Fruit fly (Drosophila melanogaster): ENCODE results near the gene CG43800.

Gene CG43800

DNA sequence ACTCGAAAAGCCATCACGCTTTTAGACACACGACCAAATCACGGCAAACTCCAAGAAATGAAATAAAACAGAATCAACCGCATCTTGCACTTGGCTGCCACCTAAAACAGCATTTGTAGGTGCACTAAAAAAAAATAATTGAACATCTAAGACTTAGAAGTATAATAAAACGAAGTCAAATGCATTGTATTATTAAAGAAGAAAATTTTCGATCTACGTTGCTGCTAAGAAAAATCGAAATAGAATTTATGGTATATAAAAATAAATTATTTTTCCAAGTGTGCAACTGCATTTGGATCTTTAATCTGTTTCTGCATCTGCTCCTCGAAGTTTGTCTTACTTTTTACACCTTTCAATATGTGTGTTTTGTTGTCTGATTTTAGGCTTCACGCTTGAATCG is 37.7 kb upstream of the CG43800 start:
- no peak for TF ChIP-seq CG34367 (tag; optimal IDR thresholded peaks at IDR 0.05)
- TF ChIP-seq gl (tag; optimal IDR thresholded peaks at IDR 0.05): no peak
- TF ChIP-seq Pif1A (GFP tag; optimal IDR thresholded peaks at IDR 0.05): peak; percentile 1
- peak; percentile 69 for TF ChIP-seq CG14655 (GFP tag; optimal IDR thresholded peaks at IDR 0.05)
- TF ChIP-seq CG9948 (tag; optimal IDR thresholded peaks at IDR 0.05): peak; percentile 32
- no peak for TF ChIP-seq CG32121 (GFP tag; IDR thresholded peaks at IDR 0.05)
- peak; percentile 22 for TF ChIP-seq CG17806 (tag; optimal IDR thresholded peaks at IDR 0.05)
- TF ChIP-seq CG8301 (tag; optimal IDR thresholded peaks at IDR 0.05): peak; percentile 53
- no peak for TF ChIP-seq CG15710 (tag; optimal IDR thresholded peaks at IDR 0.05)
- peak; percentile 8 for TF ChIP-seq CG8159 (tag; optimal IDR thresholded peaks at IDR 0.05)
- TF ChIP-seq CG4496 (GFP tag; IDR thresholded peaks at IDR 0.05): 0 out of 3 replicates have a peak, but pooled peaks have one; percentile 50

DNA sequence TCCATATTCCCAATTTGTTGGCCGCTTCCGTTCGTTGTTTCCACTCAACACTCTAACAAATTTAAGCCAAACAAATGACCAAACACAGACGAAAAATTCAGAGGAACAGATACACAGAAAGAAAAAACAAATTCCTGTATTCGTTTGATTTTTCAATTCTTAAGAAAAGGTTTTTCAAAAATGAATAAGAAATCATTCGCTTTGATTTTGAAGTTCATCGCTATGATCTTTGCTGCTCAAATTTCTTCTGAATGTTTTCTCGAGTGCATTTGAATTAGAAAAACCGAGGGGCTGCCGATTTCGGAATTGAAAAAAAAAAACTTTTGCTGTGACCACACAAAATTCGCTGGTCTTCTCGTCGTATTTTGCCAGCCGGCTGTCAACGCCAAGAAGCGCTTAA is 33.4 kb upstream of the CG43800 start:
- TF ChIP-seq gl (tag; optimal IDR thresholded peaks at IDR 0.05) (no peak), Ets98B (GFP tag; IDR thresholded peaks at IDR 0.05) (0 out of 2 replicates have a peak, but pooled peaks have one; percentile 24), CG8301 (tag; optimal IDR thresholded peaks at IDR 0.05) (no peak), CG32121 (GFP tag; IDR thresholded peaks at IDR 0.05) (0 out of 2 replicates have a peak, but pooled peaks have one; percentile 33)

- TF ChIP-seq Pif1B (GFP tag; optimal IDR thresholded peaks at IDR 0.05) (no peak), CG17806 (tag; optimal IDR thresholded peaks at IDR 0.05) (no peak)
Observed at dm6 chr2L:7264885-7265540, 32.4 kb upstream of the CG43800 start.

- TF ChIP-seq CG15710 (tag; optimal IDR thresholded peaks at IDR 0.05) (no peak), CG13204 (GFP tag; optimal IDR thresholded peaks at IDR 0.05) (no peak), CG34367 (tag; optimal IDR thresholded peaks at IDR 0.05) (no peak), CG9948 (tag; optimal IDR thresholded peaks at IDR 0.05) (no peak), CG8301 (tag; optimal IDR thresholded peaks at IDR 0.05) (no peak), D1 (tag; optimal IDR thresholded peaks at IDR 0.05) (no peak)
Observed at dm6 chr2L:7264396-7264795, 31.8 kb upstream of the CG43800 start.

- no peak for TF ChIP-seq CG9948 (tag; optimal IDR thresholded peaks at IDR 0.05)
- no peak for TF ChIP-seq D1 (tag; optimal IDR thresholded peaks at IDR 0.05)
- TF ChIP-seq gl (tag; optimal IDR thresholded peaks at IDR 0.05): no peak
- no peak for TF ChIP-seq rn (GFP tag; IDR thresholded peaks at IDR 0.05)
- no peak for TF ChIP-seq CG8301 (tag; optimal IDR thresholded peaks at IDR 0.05)
- TF ChIP-seq CG32121 (GFP tag; IDR thresholded peaks at IDR 0.05): no peak
- no peak for TF ChIP-seq Ets98B (GFP tag; IDR thresholded peaks at IDR 0.05)
- no peak for TF ChIP-seq fd96Ca (GFP tag; IDR thresholded peaks at IDR 0.05)
- TF ChIP-seq CG10348 (GFP tag; IDR thresholded peaks at IDR 0.05): no peak
- no peak for TF ChIP-seq EcR (GFP tag; optimal IDR thresholded peaks at IDR 0.05)
- no peak for TF ChIP-seq Pif1A (GFP tag; optimal IDR thresholded peaks at IDR 0.05)
- no peak for TF ChIP-seq Snoo (tag; optimal IDR thresholded peaks at IDR 0.05)
- TF ChIP-seq CG15710 (tag; optimal IDR thresholded peaks at IDR 0.05): no peak
- TF ChIP-seq CG4496 (GFP tag; IDR thresholded peaks at IDR 0.05): no peak
- no peak for TF ChIP-seq Pif1B (GFP tag; optimal IDR thresholded peaks at IDR 0.05)
- TF ChIP-seq CG12605 (GFP tag; IDR thresholded peaks at IDR 0.05): no peak
- TF ChIP-seq CG8159 (tag; optimal IDR thresholded peaks at IDR 0.05): no peak
- TF ChIP-seq CG13204 (GFP tag; optimal IDR thresholded peaks at IDR 0.05): no peak
- TF ChIP-seq CG17806 (tag; optimal IDR thresholded peaks at IDR 0.05): no peak
- no peak for TF ChIP-seq CG34367 (tag; optimal IDR thresholded peaks at IDR 0.05)
Observed at dm6 chr2L:7262580-7262979, 30.0 kb upstream of the CG43800 start.

DNA sequence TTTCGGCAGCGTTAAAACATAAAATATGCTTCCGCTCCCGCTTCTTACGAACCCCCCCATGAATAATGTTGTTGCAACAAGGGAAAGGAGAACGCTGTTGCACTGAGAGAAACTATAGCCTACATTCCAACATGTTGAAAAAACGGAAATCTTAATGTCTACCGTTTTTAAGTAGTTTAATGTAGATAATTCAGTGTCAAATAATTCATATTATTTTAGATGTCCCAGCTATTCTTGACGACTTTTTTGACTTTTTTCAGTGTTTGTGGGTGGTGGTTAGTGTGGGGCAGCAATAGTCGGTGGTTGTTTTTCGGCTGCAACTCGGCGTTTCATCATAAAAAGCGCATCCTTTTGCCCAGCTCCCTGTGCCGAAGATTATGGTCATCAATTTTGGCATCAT is 29.4 kb upstream of the CG43800 start:
- peak; percentile 6 for TF ChIP-seq CG15710 (tag; optimal IDR thresholded peaks at IDR 0.05)
- no peak for TF ChIP-seq fd96Ca (GFP tag; IDR thresholded peaks at IDR 0.05)
- TF ChIP-seq Pif1A (GFP tag; optimal IDR thresholded peaks at IDR 0.05): peak; percentile 27
- TF ChIP-seq Snoo (tag; optimal IDR thresholded peaks at IDR 0.05): peak; percentile 8

DNA sequence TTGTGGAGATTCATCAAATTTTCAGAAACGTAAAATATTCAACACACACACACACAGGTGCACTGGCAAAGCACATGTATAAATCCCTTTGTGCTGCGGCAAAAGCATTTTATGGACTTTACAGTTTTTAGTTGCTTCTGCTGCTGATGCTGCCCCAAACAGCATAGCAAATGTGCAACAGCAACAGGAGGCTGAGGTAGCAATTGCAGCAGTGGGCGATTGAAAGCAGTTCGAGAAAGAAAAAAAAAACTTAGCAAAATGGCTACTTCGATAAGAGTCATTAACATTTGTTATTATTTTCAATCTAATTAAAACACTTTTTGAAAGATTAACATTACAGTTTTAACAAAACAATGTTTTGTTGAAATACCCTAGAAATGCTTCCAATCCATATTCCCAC is 27.6 kb upstream of the CG43800 start:
- TF ChIP-seq Ets98B (GFP tag; IDR thresholded peaks at IDR 0.05) (0 out of 2 replicates have a peak, but pooled peaks have one; percentile 6), CG8301 (tag; optimal IDR thresholded peaks at IDR 0.05) (no peak), rn (GFP tag; IDR thresholded peaks at IDR 0.05) (no peak), CG17806 (tag; optimal IDR thresholded peaks at IDR 0.05) (no peak), gl (tag; optimal IDR thresholded peaks at IDR 0.05) (no peak), CG10348 (GFP tag; IDR thresholded peaks at IDR 0.05) (no peak), CG15710 (tag; optimal IDR thresholded peaks at IDR 0.05) (no peak), EcR (GFP tag; optimal IDR thresholded peaks at IDR 0.05) (no peak), Pif1B (GFP tag; optimal IDR thresholded peaks at IDR 0.05) (no peak)

Data from whole organism, pupa.